Worm (Caenorhabditis elegans): Measurements from ENCODE around the gene fbxc-27.

ce11 chrII:927331-927730 is 17.8 kb downstream of the fbxc-27 start, which contains the start of gene R07C3.13:
- TF ChIP-seq F13C5.2 (tag; optimal IDR thresholded peaks at IDR 0.05), result no peak
- TF ChIP-seq ama-1 (optimal IDR thresholded peaks at IDR 0.05), result no peak
- no peak for TF ChIP-seq sea-1 (GFP tag; conservative IDR thresholded peaks at IDR 0.05)

All from whole organism, early embryonic.